Worm (Caenorhabditis elegans) whole organism, young adult: ENCODE measurements around the gene Y43F8C.15.

ENCODE experiments used
- B0261.1 ChIP-seq: sonication (generic microtip); optimal IDR thresholded peaks from 2 replicates; lab custom pipeline; 2016; ENCODE audit warnings: mild to moderate bottlenecking, missing genetic modification characterization, moderate library complexity, missing compliant biosample characterization
- D2030.7 ChIP-seq: fragments of 200-800 bp; sonication (Bioruptor generic); IDR thresholded peaks from 2 replicates; pipeline ENCODE4 v1.3.6; 2022; ENCODE audit warnings: missing genetic modification reagents, missing genetic modification characterization, missing compliant biosample characterization
- F23B12.7 ChIP-seq: sonication (generic microtip); optimal IDR thresholded peaks from 2 replicates; lab custom pipeline; 2017; ENCODE audit warnings: missing genetic modification characterization, mild to moderate bottlenecking, missing compliant biosample characterization, antibody characterized with exemption, moderate library complexity; ENCODE audit not compliant: insufficient read depth
- F37B4.10 ChIP-seq: fragments of 200-800 bp; sonication (Bioruptor generic); IDR thresholded peaks from 2 replicates; pipeline ENCODE4 v1.3.6; 2022; ENCODE audit warnings: missing genetic modification characterization, missing compliant biosample characterization
- F57C9.4 ChIP-seq: sonication (generic microtip); optimal IDR thresholded peaks from 2 replicates; lab custom pipeline; 2017; ENCODE audit warnings: mild to moderate bottlenecking, missing genetic modification characterization, missing compliant biosample characterization
- T07F8.4 ChIP-seq: sonication (generic microtip); optimal IDR thresholded peaks from 2 replicates; lab custom pipeline; 2016; ENCODE audit warnings: mild to moderate bottlenecking, missing genetic modification characterization, moderate library complexity, missing compliant biosample characterization
- Y95B8A.8 ChIP-seq: fragments of 200-800 bp; sonication (Bioruptor generic); IDR thresholded peaks from 2 replicates; pipeline ENCODE4 v1.3.6; 2022; ENCODE audit warnings: missing genetic modification reagents, missing genetic modification characterization, missing compliant biosample characterization
- ama-1 ChIP-seq, 3 experiments: fragments of 150-350 bp in 1 of 3; sonication (generic microtip) in 2 of 3; optimal IDR thresholded peaks; 2 replicates each; lab custom pipeline; 2014 to 2018; ENCODE audit warnings: missing biosample characterization in 2 of 3, missing genetic modification characterization in 2 of 3, missing genetic modification reagents in 2 of 3
- atf-7 ChIP-seq: sonication (generic microtip); optimal IDR thresholded peaks from 2 replicates; lab custom pipeline; 2017; ENCODE audit warnings: mild to moderate bottlenecking, missing genetic modification characterization, missing compliant biosample characterization
- athp-1 ChIP-seq: sonication (generic microtip); optimal IDR thresholded peaks from 2 replicates; lab custom pipeline; 2017; ENCODE audit warnings: mild to moderate bottlenecking, missing genetic modification characterization, missing compliant biosample characterization
- attf-5 ChIP-seq: fragments of 200-800 bp; sonication (Bioruptor generic); optimal IDR thresholded peaks from 2 replicates; lab custom pipeline; 2018; ENCODE audit warnings: mild to moderate bottlenecking, missing genetic modification characterization, missing compliant biosample characterization
- ccch-3 ChIP-seq: fragments of 200-800 bp; sonication (Bioruptor generic); optimal IDR thresholded peaks from 2 replicates; lab custom pipeline; 2018; ENCODE audit warnings: mild to moderate bottlenecking, missing genetic modification characterization, missing compliant biosample characterization
- cebp-2 ChIP-seq: fragments of 200-800 bp; sonication (Bioruptor generic); IDR thresholded peaks from 2 replicates; pipeline ENCODE4 v1.3.6; 2022; ENCODE audit warnings: missing genetic modification characterization, missing compliant biosample characterization
- ceh-100 ChIP-seq: fragments of 200-800 bp; sonication (Bioruptor generic); IDR thresholded peaks from 2 replicates; pipeline ENCODE4 v1.3.6; 2022; ENCODE audit warnings: missing genetic modification reagents, missing genetic modification characterization, missing compliant biosample characterization
- ceh-40 ChIP-seq: fragments of 200-800 bp; sonication (Bioruptor generic); IDR thresholded peaks from 2 replicates; pipeline ENCODE4 v1.3.6; 2022; ENCODE audit warnings: missing genetic modification characterization, missing compliant biosample characterization
- chd-7 ChIP-seq: sonication (generic microtip); optimal IDR thresholded peaks from 2 replicates; lab custom pipeline; 2016; ENCODE audit warnings: mild to moderate bottlenecking, missing genetic modification characterization, moderate library complexity, missing compliant biosample characterization
- dpff-1 ChIP-seq: sonication (generic microtip); optimal IDR thresholded peaks from 2 replicates; lab custom pipeline; 2017; ENCODE audit warnings: mild to moderate bottlenecking, missing genetic modification characterization, missing compliant biosample characterization
- ekl-4 ChIP-seq: fragments of 200-800 bp; sonication (Bioruptor generic); IDR thresholded peaks from 2 replicates; pipeline ENCODE4 v1.3.6; 2022; ENCODE audit warnings: missing genetic modification reagents, missing genetic modification characterization, missing compliant biosample characterization
- ets-4 ChIP-seq: fragments of 200-800 bp; sonication (Bioruptor generic); optimal IDR thresholded peaks from 2 replicates; lab custom pipeline; 2018; ENCODE audit warnings: mild to moderate bottlenecking, missing genetic modification characterization, missing compliant biosample characterization
- him-1 ChIP-seq: sonication (generic microtip); optimal IDR thresholded peaks from 2 replicates; lab custom pipeline; 2016; ENCODE audit warnings: missing genotype, missing genetic modification reagents, missing genetic modification characterization, missing compliant biosample characterization
- lin-54 ChIP-seq: fragments of 200-800 bp; sonication (Bioruptor generic); optimal IDR thresholded peaks from 2 replicates; lab custom pipeline; 2018; ENCODE audit warnings: mild to moderate bottlenecking, missing genetic modification characterization, missing compliant biosample characterization
- lir-1 ChIP-seq: fragments of 200-800 bp; sonication (Bioruptor generic); conservative IDR thresholded peaks from 2 replicates; pipeline ENCODE4 v1.3.6; 2022; ENCODE audit warnings: missing genetic modification reagents, missing genetic modification characterization, missing compliant biosample characterization
- madf-6 ChIP-seq: fragments of 200-800 bp; sonication (Bioruptor generic); IDR thresholded peaks from 2 replicates; pipeline ENCODE4 v1.3.6; 2022; ENCODE audit warnings: missing genetic modification reagents, missing genetic modification characterization, missing compliant biosample characterization
- mes-4 ChIP-seq: sonication (generic microtip); optimal IDR thresholded peaks from 2 replicates; lab custom pipeline; 2016; ENCODE audit warnings: missing genotype, missing genetic modification characterization, missing compliant biosample characterization
- nfya-2 ChIP-seq: fragments of 200-800 bp; sonication (Bioruptor generic); IDR thresholded peaks from 2 replicates; pipeline ENCODE4 v1.3.6; 2022; ENCODE audit warnings: missing genetic modification reagents, missing genetic modification characterization, missing compliant biosample characterization
- nhr-80 ChIP-seq: sonication (generic microtip); optimal IDR thresholded peaks from 2 replicates; lab custom pipeline; 2016; ENCODE audit warnings: missing genetic modification characterization, missing compliant biosample characterization
- pha-4 ChIP-seq: fragments of 150-350 bp; sonication (generic microtip); optimal IDR thresholded peaks from 2 replicates; lab custom pipeline; 2014; ENCODE audit warnings: missing biosample characterization, missing genetic modification reagents, missing genetic modification characterization
- rpc-1 ChIP-seq, 2 experiments: fragments of 150-350 bp in 1 of 2; sonication (generic microtip) in 1 of 2; optimal IDR thresholded peaks; 2 replicates each; lab custom pipeline; 2014 to 2018; ENCODE audit warnings: missing biosample characterization in 1 of 2, missing genetic modification characterization in 1 of 2, missing genetic modification reagents in 1 of 2, missing genotype in 1 of 2
- snpc-1.1 ChIP-seq: sonication (generic microtip); optimal IDR thresholded peaks from 2 replicates; lab custom pipeline; 2017; ENCODE audit warnings: missing genetic modification characterization, mild to moderate bottlenecking, missing compliant biosample characterization, antibody characterized with exemption, moderate library complexity, missing genotype, missing genetic modification reagents; ENCODE audit not compliant: insufficient read depth
- snpc-1.3 ChIP-seq: sonication (generic microtip); optimal IDR thresholded peaks from 2 replicates; lab custom pipeline; 2017; ENCODE audit warnings: missing genetic modification characterization, mild to moderate bottlenecking, missing compliant biosample characterization, antibody characterized with exemption, moderate library complexity, missing genotype, missing genetic modification reagents; ENCODE audit not compliant: insufficient read depth
- snpc-3.4 ChIP-seq: sonication (generic microtip); optimal IDR thresholded peaks from 2 replicates; lab custom pipeline; 2017; ENCODE audit warnings: missing genetic modification characterization, mild to moderate bottlenecking, missing compliant biosample characterization, antibody characterized with exemption, moderate library complexity, missing genotype, missing genetic modification reagents
- snpc-4 ChIP-seq, 5 experiments: fragments of 150-350 bp in 1 of 5; sonication (generic microtip) in 4 of 5; optimal IDR thresholded peaks; 2 replicates each; lab custom pipeline; 2014 to 2018; ENCODE audit warnings: missing genetic modification characterization in 5 of 5, missing biosample characterization in 3 of 5, antibody characterized with exemption in 2 of 5, mild to moderate bottlenecking in 2 of 5, missing compliant biosample characterization in 2 of 5, missing genotype in 2 of 5, moderate library complexity in 2 of 5, missing genetic modification reagents in 1 of 5
- tbp1 ChIP-seq: fragments of 200-800 bp; sonication (Bioruptor generic); optimal IDR thresholded peaks from 2 replicates; lab custom pipeline; 2018; ENCODE audit warnings: mild to moderate bottlenecking, missing genetic modification characterization, missing compliant biosample characterization
- ztf-3 ChIP-seq: fragments of 200-800 bp; sonication (Bioruptor generic); optimal IDR thresholded peaks from 2 replicates; lab custom pipeline; 2018; ENCODE audit warnings: mild to moderate bottlenecking, missing genetic modification characterization, missing compliant biosample characterization

Y43F8C.15 gene

ce11 chrV:19718660-19719059, 8.2 kb upstream of the Y43F8C.15 start:
- TF ChIP-seq nfya-2 (GFP tag; lab: Robert Waterston, UW) (no peak), snpc-3.4 (no peak), lir-1 (no peak), F37B4.10 (no peak), snpc-1.3 (tag; lab: Kevin White, UChicago) (no peak), ceh-40 (GFP tag; lab: Robert Waterston, UW) (no peak), madf-6 (no peak), snpc-1.1 (tag; lab: Kevin White, UChicago) (no peak), chd-7 (tag; lab: Kevin White, UChicago) (no peak), lin-54 (GFP tag; lab: Kevin White, UChicago) (no peak), ztf-3 (GFP tag; lab: Kevin White, UChicago) (no peak), B0261.1 (tag; lab: Kevin White, UChicago) (no peak), F57C9.4 (no peak), ets-4 (GFP tag; lab: Kevin White, UChicago) (no peak), attf-5 (GFP tag; lab: Kevin White, UChicago) (no peak), T07F8.4 (tag; lab: Kevin White, UChicago) (no peak), dpff-1 (tag; lab: Kevin White, UChicago) (no peak), rpc-1 (optimal IDR thresholded peaks at IDR 0.05; lab: Kevin White, UChicago) (no peak), rpc-1 (tag; optimal IDR thresholded peaks at IDR 0.05; lab: Kevin White, UChicago) (no peak), athp-1 (no peak)

DNA sequence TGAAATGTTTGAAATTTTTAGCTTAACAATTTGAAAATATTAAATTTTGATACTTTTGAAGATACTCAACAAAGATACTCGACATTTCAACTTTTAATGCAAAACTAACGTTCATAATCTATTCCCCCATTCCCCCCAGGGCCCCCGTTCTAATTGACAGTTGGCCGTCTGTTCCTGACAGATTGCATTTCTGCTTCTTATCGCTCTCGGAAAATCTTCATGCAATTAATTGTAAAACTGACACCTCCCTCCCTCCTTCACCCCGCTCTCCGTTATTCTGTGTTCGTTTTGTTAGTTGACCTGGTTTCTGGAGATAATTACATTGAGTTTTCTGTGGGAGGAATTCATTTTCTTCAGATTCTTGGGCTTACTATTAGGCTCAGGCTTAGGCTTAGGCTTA, 7.5 kb upstream of the Y43F8C.15 start:
- TF ChIP-seq nhr-80 (tag; lab: Kevin White, UChicago) (peak; percentile 23), tbp1 (GFP tag; lab: Kevin White, UChicago) (no peak)

- no peak for TF ChIP-seq pha-4 (tag; lab: Kevin White, UChicago)
- 0 out of 2 replicates have a peak, but pooled peaks have one; percentile 43 for TF ChIP-seq cebp-2 (GFP tag; lab: Robert Waterston, UW)
These were observed 5.4 kb upstream of the Y43F8C.15 start, which contains the start of gene Y43F8C.17 for ce11 chrV:19715847-19716246. TSS of gene Y43F8C.17 (plus strand) at chrV:19716147.

DNA sequence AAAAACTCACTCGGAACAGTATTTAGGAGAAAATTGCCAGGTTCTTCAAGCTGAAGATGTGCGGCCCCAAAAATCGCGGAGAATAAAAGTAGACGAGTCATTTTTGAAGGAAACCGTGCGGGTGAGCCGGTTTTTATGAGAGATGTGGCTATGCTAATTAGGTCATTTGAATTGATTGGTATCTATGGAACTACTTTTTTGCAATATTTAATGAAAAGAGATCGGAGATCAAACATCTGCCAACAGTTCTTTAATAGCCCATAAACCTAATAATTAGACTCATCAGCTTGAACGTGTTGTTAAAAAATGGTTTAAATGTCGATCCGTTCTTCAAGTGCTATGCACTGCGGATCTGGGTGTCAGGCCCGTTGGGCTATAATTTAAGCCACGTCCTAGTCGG, 5.0 kb upstream of the Y43F8C.15 start, which contains the start of gene Y43F8C.16:
Gene Y43F8C.16, minus strand, starts transcription at position 101 of the 400 bp plus-strand sequence.
- no peak for TF ChIP-seq him-1 (tag; lab: Kevin White, UChicago)
- no peak for TF ChIP-seq ztf-3 (GFP tag; lab: Kevin White, UChicago)
- no peak for TF ChIP-seq D2030.7
- TF ChIP-seq pha-4 (tag; lab: Kevin White, UChicago): no peak
- no peak for TF ChIP-seq ceh-100
- TF ChIP-seq Y95B8A.8 (GFP tag; lab: Robert Waterston, UW): no peak
- TF ChIP-seq atf-7 (tag; lab: Kevin White, UChicago): no peak
- TF ChIP-seq ccch-3: no peak
- no peak for TF ChIP-seq F57C9.4
- no peak for TF ChIP-seq snpc-4 (GFP tag; optimal IDR thresholded peaks at IDR 0.05; lab: Kevin White, UChicago)
- TF ChIP-seq snpc-4 (tag; optimal IDR thresholded peaks at IDR 0.05; lab: Kevin White, UChicago): no peak
- no peak for TF ChIP-seq ekl-4 (GFP tag; lab: Robert Waterston, UW)
- no peak for TF ChIP-seq ama-1 (optimal IDR thresholded peaks at IDR 0.05; lab: Kevin White, UChicago)
- TF ChIP-seq ama-1 (GFP tag; optimal IDR thresholded peaks at IDR 0.05; lab: Kevin White, UChicago): no peak
- TF ChIP-seq mes-4 (tag; lab: Kevin White, UChicago): no peak
- TF ChIP-seq F23B12.7: no peak
- TF ChIP-seq, all 124 proteins: peak for 0
